Fruit fly (Drosophila melanogaster) whole organism, adult: Measurements from ENCODE around the gene CG1416.

ENCODE experiments used
- CG11617 ChIP-seq: fragments of 200-800 bp; sonication (Bioruptor generic); optimal IDR thresholded peaks from 2 replicates; lab custom pipeline; 2017; ENCODE audit warnings: mild to moderate bottlenecking, missing biosample characterization, missing genetic modification reagents, missing genetic modification characterization
- CG12768 ChIP-seq: fragments of 200-800 bp; sonication (Bioruptor generic); optimal IDR thresholded peaks from 2 replicates; lab custom pipeline; 2017; ENCODE audit warnings: missing biosample characterization, missing genetic modification characterization, mild to moderate bottlenecking, moderate library complexity, missing genetic modification reagents
- CG14711 ChIP-seq: fragments of 200-800 bp; sonication (Bioruptor generic); optimal IDR thresholded peaks from 2 replicates; lab custom pipeline; 2018; ENCODE audit warnings: missing biosample characterization, mild to moderate bottlenecking, missing genetic modification characterization, moderate library complexity
- CG1620 ChIP-seq: fragments of 200-800 bp; sonication (Bioruptor generic); optimal IDR thresholded peaks from 2 replicates; lab custom pipeline; 2016; ENCODE audit warnings: missing biosample characterization, missing genetic modification characterization
- CG33017 ChIP-seq: fragments of 200-800 bp; sonication (Bioruptor generic); optimal IDR thresholded peaks from 2 replicates; lab custom pipeline; 2018; ENCODE audit warnings: missing biosample characterization, mild to moderate bottlenecking, missing genetic modification characterization, moderate library complexity
- CG5204 ChIP-seq: fragments of 200-800 bp; sonication (Bioruptor generic); optimal IDR thresholded peaks from 2 replicates; lab custom pipeline; 2016; ENCODE audit warnings: missing biosample characterization, missing genetic modification characterization
- CG7045 ChIP-seq: fragments of 200-800 bp; sonication (Bioruptor generic); optimal IDR thresholded peaks from 2 replicates; lab custom pipeline; 2017; ENCODE audit warnings: missing biosample characterization, mild to moderate bottlenecking, missing genetic modification characterization
- CG7101 ChIP-seq: fragments of 200-800 bp; sonication (Bioruptor generic); optimal IDR thresholded peaks from 2 replicates; lab custom pipeline; 2018; ENCODE audit warnings: missing biosample characterization, mild to moderate bottlenecking, missing genetic modification characterization, moderate library complexity
- Clk ChIP-seq: fragments of 200-800 bp; sonication (Bioruptor generic); optimal IDR thresholded peaks from 2 replicates; lab custom pipeline; 2017; ENCODE audit warnings: missing biosample characterization, missing genetic modification characterization
- Crg-1 ChIP-seq: fragments of 200-800 bp; sonication (Bioruptor generic); optimal IDR thresholded peaks from 2 replicates; lab custom pipeline; 2016; ENCODE audit warnings: missing biosample characterization, missing genetic modification characterization
- Hr96 ChIP-seq: fragments of 200-800 bp; sonication (Bioruptor generic); optimal IDR thresholded peaks from 2 replicates; lab custom pipeline; 2016; ENCODE audit warnings: missing biosample characterization, missing genetic modification characterization
- Mnt ChIP-seq: fragments of 200-800 bp; sonication (Bioruptor generic); optimal IDR thresholded peaks from 2 replicates; lab custom pipeline; 2016; ENCODE audit warnings: missing biosample characterization, mild to moderate bottlenecking, missing genetic modification characterization
- bab1 ChIP-seq: fragments of 200-800 bp; sonication (Bioruptor generic); optimal IDR thresholded peaks from 3 replicates; lab custom pipeline; 2019; ENCODE audit warnings: missing biosample characterization, mild to moderate bottlenecking, missing genetic modification characterization, moderate library complexity
- cic ChIP-seq: fragments of 200-800 bp; sonication (Bioruptor generic); optimal IDR thresholded peaks from 2 replicates; lab custom pipeline; 2017; ENCODE audit warnings: missing biosample characterization, mild to moderate bottlenecking, missing genetic modification characterization, moderate library complexity
- cnc ChIP-seq, 2 experiments: fragments of >200 bp; optimal IDR thresholded peaks; 2 replicates each; lab custom pipeline; 2017
- kay ChIP-seq: fragments of 200-800 bp; sonication (Bioruptor generic); peaks from one replicate; lab custom pipeline; 2016; ENCODE audit warnings: missing biosample characterization, missing genetic modification characterization, borderline replicate concordance
- ovo ChIP-seq: fragments of 200-800 bp; sonication (Bioruptor generic); optimal IDR thresholded peaks from 2 replicates; lab custom pipeline; 2016; ENCODE audit warnings: missing biosample characterization, missing genetic modification characterization
- pad ChIP-seq: fragments of 200-800 bp; sonication (Bioruptor generic); optimal IDR thresholded peaks from 3 replicates; lab custom pipeline; 2017; ENCODE audit warnings: missing biosample characterization, missing genetic modification characterization, mild to moderate bottlenecking, moderate library complexity, missing genetic modification reagents
- tj ChIP-seq: fragments of 200-800 bp; sonication (Bioruptor generic); optimal IDR thresholded peaks from 3 replicates; lab custom pipeline; 2017; ENCODE audit warnings: missing biosample characterization, mild to moderate bottlenecking, missing genetic modification characterization, moderate library complexity
- toe ChIP-seq: fragments of 200-800 bp; sonication (Bioruptor generic); optimal IDR thresholded peaks from 2 replicates; lab custom pipeline; 2016; ENCODE audit warnings: missing biosample characterization, missing genetic modification characterization

The CG1416 gene

DNA sequence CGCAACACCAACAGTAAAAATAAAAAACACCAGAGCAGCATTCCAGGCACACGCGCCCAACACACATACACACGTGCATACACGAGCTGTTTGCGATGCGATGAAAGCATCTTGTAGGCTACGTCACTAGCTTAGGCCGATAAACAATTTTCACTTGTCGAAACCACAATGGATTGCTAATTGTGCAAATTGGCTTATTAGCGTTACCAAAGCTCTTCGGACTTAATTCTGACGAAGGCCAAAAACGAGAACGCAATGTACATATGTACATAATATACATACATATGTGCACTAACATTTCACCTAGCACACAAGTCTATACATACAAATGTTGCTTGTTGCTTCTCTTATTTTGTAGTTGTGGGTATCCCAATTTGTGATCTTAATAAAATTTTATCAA is 1.1 kb upstream of the CG1416 start:
- no peak for TF ChIP-seq CG33017 (tag; lab: Kevin White, UChicago)
- no peak for TF ChIP-seq CG7045 (GFP tag; lab: Kevin White, UChicago)
- TF ChIP-seq tj: no peak
- TF ChIP-seq ovo (GFP tag; lab: Kevin White, UChicago): no peak
- no peak for TF ChIP-seq cnc (optimal IDR thresholded peaks at IDR 0.05; lab: Kevin White, UChicago)
- TF ChIP-seq bab1 (GFP tag; lab: Kevin White, UChicago): no peak
- no peak for TF ChIP-seq CG7101 (tag; lab: Kevin White, UChicago)
- no peak for TF ChIP-seq toe (GFP tag; lab: Kevin White, UChicago)
- no peak for TF ChIP-seq Hr96
- TF ChIP-seq Crg-1 (GFP tag; lab: Kevin White, UChicago): no peak
- no peak for TF ChIP-seq pad (GFP tag; lab: Kevin White, UChicago)

DNA sequence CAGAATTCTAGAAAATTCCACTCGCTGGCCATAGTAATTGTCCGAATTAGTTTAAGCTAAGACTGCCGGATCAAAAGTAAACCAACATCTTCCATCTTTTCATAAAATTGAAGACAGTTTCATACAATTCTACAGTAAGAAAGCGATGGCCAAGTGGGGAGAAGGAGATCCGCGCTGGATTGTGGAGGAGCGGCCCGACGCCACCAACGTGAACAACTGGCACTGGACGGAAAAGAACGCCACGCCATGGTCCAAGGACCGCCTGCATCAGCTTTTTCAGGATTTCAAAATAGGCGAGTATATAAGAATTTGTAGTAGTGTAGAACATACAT is 223 bp downstream of the CG1416 start:
- TF ChIP-seq ovo (GFP tag; lab: Kevin White, UChicago): no peak

DNA sequence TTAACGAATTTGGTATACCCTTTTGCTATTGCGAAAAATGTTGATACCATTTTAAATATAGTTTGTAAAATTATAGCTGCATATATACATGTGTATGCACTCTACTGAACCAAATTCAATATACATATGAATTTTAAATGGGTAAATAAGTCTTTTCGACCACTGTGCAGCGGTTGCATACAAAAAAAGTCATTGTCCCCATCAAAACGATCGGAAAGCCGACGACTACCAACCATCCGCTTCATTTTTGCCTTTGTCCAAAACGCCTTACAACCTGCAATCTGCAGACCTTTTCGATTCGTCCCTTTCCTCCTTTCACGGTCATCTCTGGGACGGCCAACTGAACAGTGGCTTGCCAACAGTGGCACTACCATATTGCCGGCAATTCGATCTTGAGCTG is 7.1 kb downstream of the CG1416 start:
- no peak for TF ChIP-seq CG7045 (GFP tag; lab: Kevin White, UChicago)
- TF ChIP-seq kay (GFP tag; lab: Kevin White, UChicago): no peak
- TF ChIP-seq CG5204 (GFP tag; lab: Kevin White, UChicago): no peak
- TF ChIP-seq pad (GFP tag; lab: Kevin White, UChicago): no peak
- TF ChIP-seq CG12768 (GFP tag; lab: Kevin White, UChicago): no peak
- TF ChIP-seq Mnt (GFP tag; lab: Kevin White, UChicago): no peak
- no peak for TF ChIP-seq cic (GFP tag; lab: Kevin White, UChicago)
- no peak for TF ChIP-seq bab1 (GFP tag; lab: Kevin White, UChicago)
- TF ChIP-seq CG1620 (GFP tag; lab: Kevin White, UChicago): no peak
- no peak for TF ChIP-seq CG14711
- TF ChIP-seq CG33017 (tag; lab: Kevin White, UChicago): no peak
- TF ChIP-seq Crg-1 (GFP tag; lab: Kevin White, UChicago): no peak
- TF ChIP-seq CG7101 (tag; lab: Kevin White, UChicago): no peak
- no peak for TF ChIP-seq ovo (GFP tag; lab: Kevin White, UChicago)
- no peak for TF ChIP-seq cnc (optimal IDR thresholded peaks at IDR 0.05; lab: Kevin White, UChicago)

DNA sequence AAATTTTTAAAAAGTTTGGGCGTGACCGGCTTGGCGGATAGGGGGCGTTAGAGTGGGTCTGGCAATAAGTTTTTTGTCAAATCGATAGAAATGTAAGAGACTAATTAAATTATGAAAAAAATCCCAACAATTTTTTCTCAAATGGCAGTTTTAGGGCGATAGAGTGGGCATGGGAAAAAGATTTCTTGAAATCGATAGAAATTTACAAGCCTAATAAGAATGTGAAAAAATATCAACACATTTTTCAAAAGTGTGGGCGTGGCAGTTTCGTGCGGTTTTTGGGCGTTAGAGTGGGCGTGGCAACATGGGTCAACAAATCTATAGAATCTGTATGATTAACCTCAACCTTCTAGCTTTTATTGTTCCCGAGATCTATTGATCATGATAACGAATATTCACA is 11.7 kb downstream of the CG1416 start:
- TF ChIP-seq bab1 (GFP tag; lab: Kevin White, UChicago) (no peak), CG7101 (tag; lab: Kevin White, UChicago) (no peak), cic (GFP tag; lab: Kevin White, UChicago) (no peak), CG5204 (GFP tag; lab: Kevin White, UChicago) (no peak), Mnt (GFP tag; lab: Kevin White, UChicago) (no peak), CG14711 (no peak), ovo (GFP tag; lab: Kevin White, UChicago) (no peak), CG11617 (GFP tag; lab: Kevin White, UChicago) (no peak), CG12768 (GFP tag; lab: Kevin White, UChicago) (no peak), pad (GFP tag; lab: Kevin White, UChicago) (no peak)

DNA sequence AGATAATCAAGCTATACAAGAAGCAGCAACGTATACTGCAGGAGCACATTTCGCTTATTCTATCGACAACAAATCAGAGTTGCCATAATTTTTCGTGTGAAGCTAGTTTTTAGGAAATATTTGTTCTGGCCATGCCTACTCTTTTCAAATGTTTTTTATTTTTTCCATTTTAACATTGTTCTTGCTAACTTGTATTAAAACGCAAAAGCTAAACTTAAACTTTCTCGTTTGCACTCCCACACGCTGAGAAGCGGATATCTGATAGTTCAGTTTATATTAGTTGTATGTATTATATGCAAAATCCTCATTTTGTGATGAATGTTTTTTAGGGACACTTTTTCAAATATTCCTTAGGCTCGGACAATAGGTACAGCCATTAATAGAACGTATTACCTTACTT is 26.2 kb downstream of the CG1416 start, which contains the start of gene CG11630:
Gene CG11630, minus strand, starts transcription at position 101 of the 400 bp plus-strand sequence.
- TF ChIP-seq CG7101 (tag; lab: Kevin White, UChicago) (no peak), CG12768 (GFP tag; lab: Kevin White, UChicago) (no peak), CG7045 (GFP tag; lab: Kevin White, UChicago) (no peak), CG11617 (GFP tag; lab: Kevin White, UChicago) (no peak), Hr96 (no peak), CG14711 (no peak), Clk (no peak), CG33017 (tag; lab: Kevin White, UChicago) (no peak), Mnt (GFP tag; lab: Kevin White, UChicago) (no peak), cic (GFP tag; lab: Kevin White, UChicago) (no peak), tj (no peak), CG5204 (GFP tag; lab: Kevin White, UChicago) (no peak), ovo (GFP tag; lab: Kevin White, UChicago) (no peak), Crg-1 (GFP tag; lab: Kevin White, UChicago) (no peak), toe (GFP tag; lab: Kevin White, UChicago) (no peak), cnc (optimal IDR thresholded peaks at IDR 0.05; lab: Kevin White, UChicago) (no peak), pad (GFP tag; lab: Kevin White, UChicago) (no peak), kay (GFP tag; lab: Kevin White, UChicago) (no peak), CG1620 (GFP tag; lab: Kevin White, UChicago) (no peak), bab1 (GFP tag; lab: Kevin White, UChicago) (no peak)

DNA sequence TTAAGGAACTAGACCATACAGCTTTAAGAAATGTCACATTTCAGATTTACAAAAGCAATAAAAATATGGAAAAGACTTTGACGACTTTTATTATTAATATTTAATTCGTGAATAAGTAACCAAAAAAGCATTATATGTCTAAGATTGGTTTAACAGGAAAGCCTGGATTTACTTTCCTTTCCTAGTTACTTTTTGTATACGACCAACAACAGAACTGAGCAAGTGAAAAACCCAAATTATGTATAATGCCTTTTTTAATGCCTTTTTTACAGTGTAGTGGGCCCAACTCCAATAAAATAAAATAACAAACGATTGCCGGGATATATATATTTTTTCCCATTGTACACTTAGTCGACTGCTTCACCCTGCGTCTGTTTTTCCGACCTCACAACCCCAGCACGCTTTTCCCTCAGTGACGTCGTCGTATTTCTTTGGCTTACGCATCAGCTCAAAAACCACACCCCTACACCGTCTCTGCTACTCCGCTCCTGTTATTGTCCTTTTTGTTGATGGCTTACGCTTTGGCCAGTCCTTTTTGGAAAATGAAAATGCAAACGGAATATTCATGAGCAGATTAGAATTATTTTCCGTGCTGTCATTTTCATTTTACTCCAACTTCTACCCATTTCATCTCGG is 27.1 kb downstream of the CG1416 start:
- no peak for TF ChIP-seq Crg-1 (GFP tag; lab: Kevin White, UChicago)
- no peak for TF ChIP-seq Hr96
- TF ChIP-seq CG11617 (GFP tag; lab: Kevin White, UChicago): no peak

DNA sequence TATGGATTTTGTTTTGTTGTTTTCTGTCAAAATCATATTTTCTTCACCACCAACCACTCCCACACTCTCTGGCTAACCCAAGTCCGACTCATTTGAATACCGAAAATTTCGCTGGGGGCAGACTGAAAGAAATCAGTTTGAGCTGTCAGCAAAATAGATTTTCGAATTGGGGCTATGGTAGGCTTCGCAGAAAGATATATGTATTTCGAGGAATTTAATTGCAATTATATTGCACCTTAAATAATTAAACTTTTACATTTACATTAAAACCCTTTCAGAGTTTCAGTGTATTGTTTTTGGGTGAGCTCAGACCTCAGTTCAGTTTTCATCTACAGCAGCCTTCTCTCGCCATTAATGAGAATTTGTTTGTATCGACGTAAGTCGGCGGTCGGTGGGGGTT is 29.2 kb downstream of the CG1416 start:
- TF ChIP-seq Hr96 (no peak), Mnt (GFP tag; lab: Kevin White, UChicago) (no peak)
